Worm (Caenorhabditis elegans) whole organism, early embryonic: ENCODE data around the gene C49F5.8.

Source experiments
- B0310.2 ChIP-seq: sonication (generic microtip); optimal IDR thresholded peaks from 2 replicates; lab custom pipeline; 2016; ENCODE audit warnings: mild to moderate bottlenecking, missing genetic modification characterization, missing compliant biosample characterization
- F13C5.2 ChIP-seq: sonication (generic microtip); optimal IDR thresholded peaks from 2 replicates; lab custom pipeline; 2017; ENCODE audit warnings: mild to moderate bottlenecking, missing genetic modification characterization, inconsistent platforms, missing compliant biosample characterization
- ama-1 ChIP-seq: fragments of 150-350 bp; optimal IDR thresholded peaks from 2 replicates; lab custom pipeline; 2014
- ceh-13 ChIP-seq: fragments of 200-800 bp; sonication (Bioruptor generic); optimal IDR thresholded peaks from 2 replicates; lab custom pipeline; 2018; ENCODE audit warnings: mild to moderate bottlenecking, missing genetic modification characterization, missing compliant biosample characterization
- ets-7 ChIP-seq: sonication (generic microtip); optimal IDR thresholded peaks from 2 replicates; lab custom pipeline; 2016; ENCODE audit warnings: missing genotype, missing genetic modification characterization, missing compliant biosample characterization
- flt-1 ChIP-seq: fragments of 200-800 bp; sonication (Bioruptor generic); IDR thresholded peaks from 2 replicates; pipeline ENCODE4 v1.3.6; 2022; ENCODE audit warnings: missing genetic modification characterization, missing compliant biosample characterization
- hmbx-1 ChIP-seq: sonication (generic microtip); optimal IDR thresholded peaks from 2 replicates; lab custom pipeline; 2016; ENCODE audit warnings: mild to moderate bottlenecking, missing genetic modification characterization, missing compliant biosample characterization
- hnd-1 ChIP-seq: sonication (generic microtip); optimal IDR thresholded peaks from 2 replicates; lab custom pipeline; 2016; ENCODE audit warnings: missing genetic modification characterization, missing compliant biosample characterization
- pes-1 ChIP-seq: fragments of 200-800 bp; sonication (Bioruptor generic); IDR thresholded peaks from 2 replicates; pipeline ENCODE4 v1.3.6; 2022; ENCODE audit warnings: missing genetic modification reagents, missing genetic modification characterization, missing compliant biosample characterization
- scrt-1 ChIP-seq: fragments of 200-800 bp; sonication (Bioruptor generic); IDR thresholded peaks from 2 replicates; pipeline ENCODE4 v1.3.6; 2022; ENCODE audit warnings: missing genetic modification characterization, missing compliant biosample characterization
- tbx-37 ChIP-seq: fragments of 200-800 bp; sonication (Bioruptor generic); conservative IDR thresholded peaks from 2 replicates; pipeline ENCODE4 v1.3.6; 2022; ENCODE audit warnings: missing genetic modification reagents, missing genetic modification characterization, missing compliant biosample characterization

- TF ChIP-seq ama-1 (lab: Kevin White, UChicago) (no peak), hnd-1 (tag; lab: Kevin White, UChicago) (no peak), flt-1 (GFP tag; lab: Robert Waterston, UW) (no peak), ceh-13 (GFP tag; lab: Kevin White, UChicago) (no peak), scrt-1 (no peak), B0310.2 (tag; lab: Kevin White, UChicago) (no peak), pes-1 (GFP tag; lab: Robert Waterston, UW) (no peak), tbx-37 (no peak), hmbx-1 (tag; lab: Kevin White, UChicago) (no peak), F13C5.2 (tag; lab: Kevin White, UChicago) (no peak), ets-7 (tag; lab: Kevin White, UChicago) (no peak)
Observed at ce11 chrX:11969085-11969484, 9.1 kb downstream of the C49F5.8 start.
